Fruit fly (Drosophila melanogaster) whole organism, wandering third instar larva: ENCODE measurements around the gene corto.

Experiments used
- Abd-B ChIP-seq: fragments of >200 bp; optimal IDR thresholded peaks from 2 replicates; lab custom pipeline; 2017; ENCODE audit warnings: missing biosample characterization, missing genetic modification characterization
- CG32264 ChIP-seq: fragments of 200-800 bp; sonication (Bioruptor generic); optimal IDR thresholded peaks from 2 replicates; lab custom pipeline; 2016; ENCODE audit warnings: missing biosample characterization, missing genetic modification characterization
- GATAd ChIP-seq: sonication (Bioruptor generic); optimal IDR thresholded peaks from 2 replicates; lab custom pipeline; 2016; ENCODE audit warnings: missing biosample characterization, missing genetic modification characterization
- Hnf4 ChIP-seq: fragments of 200-800 bp; sonication (Bioruptor generic); optimal IDR thresholded peaks from 2 replicates; lab custom pipeline; 2016; ENCODE audit warnings: missing biosample characterization, mild to moderate bottlenecking, missing genetic modification characterization
- Hr78 ChIP-seq: fragments of >200 bp; optimal IDR thresholded peaks from 2 replicates; lab custom pipeline; 2017; ENCODE audit warnings: missing biosample characterization, missing genetic modification characterization
- OdsH ChIP-seq: fragments of 200-800 bp; sonication (Bioruptor generic); optimal IDR thresholded peaks from 2 replicates; lab custom pipeline; 2016; ENCODE audit warnings: missing biosample characterization, mild to moderate bottlenecking, missing genetic modification characterization
- Sp1 ChIP-seq: fragments of 200-800 bp; sonication (Bioruptor generic); optimal IDR thresholded peaks from 3 replicates; lab custom pipeline; 2019; ENCODE audit warnings: missing biosample characterization, mild to moderate bottlenecking, missing genetic modification characterization, moderate library complexity
- Vsx2 ChIP-seq: fragments of 200-300, 225-300 bp; sonication (Bioruptor generic); optimal IDR thresholded peaks from 2 replicates; lab custom pipeline; 2018; ENCODE audit warnings: missing biosample characterization, missing genetic modification characterization; ENCODE audit not compliant: partially characterized antibody
- br ChIP-seq: fragments of 200-800 bp; sonication (Bioruptor generic); optimal IDR thresholded peaks from 2 replicates; lab custom pipeline; 2016; ENCODE audit warnings: missing biosample characterization, missing genetic modification characterization
- dsf ChIP-seq: sonication (Bioruptor generic); optimal IDR thresholded peaks from 2 replicates; lab custom pipeline; 2016; ENCODE audit warnings: missing biosample characterization, missing genetic modification characterization, borderline replicate concordance
- psq ChIP-seq: fragments of 200-800 bp; sonication (Bioruptor generic); optimal IDR thresholded peaks from 3 replicates; lab custom pipeline; 2017; ENCODE audit warnings: missing biosample characterization, mild to moderate bottlenecking, missing genetic modification characterization, moderate library complexity
- usp ChIP-seq: fragments of >200 bp; optimal IDR thresholded peaks from 2 replicates; lab custom pipeline; 2017; ENCODE audit warnings: missing biosample characterization, missing genetic modification characterization
- woc ChIP-seq: sonication (Bioruptor generic); optimal IDR thresholded peaks from 2 replicates; lab custom pipeline; 2016; ENCODE audit warnings: missing biosample characterization, mild to moderate bottlenecking, missing genetic modification characterization

DNA sequence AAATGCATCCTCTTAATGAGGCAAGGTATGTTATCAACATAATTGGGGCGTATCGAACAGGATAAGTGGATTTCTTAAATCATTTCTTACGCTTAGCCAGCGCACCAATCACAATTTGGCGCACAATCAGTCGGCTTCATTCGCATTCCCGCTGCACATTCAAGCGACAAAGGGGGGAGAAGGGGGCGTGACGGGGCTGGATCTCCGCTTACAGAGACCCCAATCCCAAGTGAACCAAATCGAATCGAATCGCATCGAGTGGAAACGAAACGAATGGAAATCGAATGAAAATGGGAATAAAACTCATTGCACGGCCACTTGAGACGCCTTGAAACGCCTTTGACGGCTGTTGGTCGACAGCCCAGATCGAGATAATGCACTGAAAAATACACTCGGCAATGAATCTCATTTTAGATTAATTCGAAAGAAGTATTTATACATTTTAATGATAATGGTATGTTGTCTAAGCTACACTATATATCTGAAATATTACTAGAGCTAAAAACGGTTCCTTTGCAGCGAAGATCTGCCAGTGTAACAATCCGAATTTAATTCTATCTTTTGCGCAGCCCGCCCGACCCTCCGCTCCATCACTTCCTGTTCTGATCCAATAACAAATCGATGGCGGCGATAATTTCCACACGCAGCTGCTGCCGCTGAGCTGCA is 8.4 kb upstream of the corto start:
- TF ChIP-seq psq (GFP tag; lab: Kevin White, UChicago) (no peak), usp (GFP tag; lab: Kevin White, UChicago) (no peak), Abd-B (GFP tag; lab: Kevin White, UChicago) (no peak), dsf (GFP tag; lab: Kevin White, UChicago) (no peak), Vsx2 (no peak), OdsH (peak; percentile 10), woc (GFP tag; lab: Kevin White, UChicago) (no peak), Hr78 (GFP tag; lab: Kevin White, UChicago) (no peak), GATAd (GFP tag; lab: Kevin White, UChicago) (no peak), Sp1 (GFP tag; lab: Kevin White, UChicago) (no peak), CG32264 (GFP tag; lab: Kevin White, UChicago) (no peak), br (GFP tag; lab: Kevin White, UChicago) (no peak), Hnf4 (GFP tag; lab: Kevin White, UChicago) (no peak)
